Worm (Caenorhabditis elegans) whole organism, young adult: ENCODE measurements around the gene Y57E12AL.2.

Source experiments
- B0035.1 ChIP-seq: sonication (generic microtip); optimal IDR thresholded peaks from 2 replicates; lab custom pipeline; 2016; ENCODE audit warnings: missing genetic modification characterization, mild to moderate bottlenecking, missing compliant biosample characterization, missing genotype, missing genetic modification reagents
- D2030.7 ChIP-seq: fragments of 200-800 bp; sonication (Bioruptor generic); IDR thresholded peaks from 2 replicates; pipeline ENCODE4 v1.3.6; 2022; ENCODE audit warnings: missing genetic modification reagents, missing genetic modification characterization, missing compliant biosample characterization
- K11D2.4 ChIP-seq: fragments of 200-800 bp; sonication (Bioruptor generic); IDR thresholded peaks from 2 replicates; pipeline ENCODE4 v1.3.6; 2022; ENCODE audit warnings: missing genetic modification reagents, missing genetic modification characterization, missing compliant biosample characterization
- K12H6.12 ChIP-seq: fragments of 200-800 bp; sonication (Bioruptor generic); optimal IDR thresholded peaks from 2 replicates; lab custom pipeline; 2018; ENCODE audit warnings: mild to moderate bottlenecking, missing genetic modification characterization, missing compliant biosample characterization
- Y53G8AR.9 ChIP-seq: fragments of 200-800 bp; sonication (Bioruptor generic); conservative IDR thresholded peaks from 2 replicates; pipeline ENCODE4 v1.3.6; 2022; ENCODE audit warnings: missing genetic modification reagents, missing genetic modification characterization, missing compliant biosample characterization
- ZK185.1 ChIP-seq: sonication (generic microtip); optimal IDR thresholded peaks from 2 replicates; lab custom pipeline; 2016; ENCODE audit warnings: mild to moderate bottlenecking, missing genetic modification characterization, missing compliant biosample characterization; ENCODE audit not compliant: poor library complexity, severe bottlenecking
- atf-7 ChIP-seq: sonication (generic microtip); optimal IDR thresholded peaks from 2 replicates; lab custom pipeline; 2017; ENCODE audit warnings: mild to moderate bottlenecking, missing genetic modification characterization, missing compliant biosample characterization
- attf-3 ChIP-seq: fragments of 200-800 bp; sonication (Bioruptor generic); conservative IDR thresholded peaks from 2 replicates; pipeline ENCODE4 v1.3.6; 2022; ENCODE audit warnings: missing genetic modification reagents, missing genetic modification characterization, missing compliant biosample characterization
- cebp-2 ChIP-seq: fragments of 200-800 bp; sonication (Bioruptor generic); IDR thresholded peaks from 2 replicates; pipeline ENCODE4 v1.3.6; 2022; ENCODE audit warnings: missing genetic modification characterization, missing compliant biosample characterization
- chd-7 ChIP-seq: sonication (generic microtip); optimal IDR thresholded peaks from 2 replicates; lab custom pipeline; 2016; ENCODE audit warnings: mild to moderate bottlenecking, missing genetic modification characterization, moderate library complexity, missing compliant biosample characterization
- die-1 ChIP-seq: sonication (generic microtip); optimal IDR thresholded peaks from 2 replicates; lab custom pipeline; 2016; ENCODE audit warnings: missing genotype, mild to moderate bottlenecking, missing genetic modification characterization, missing compliant biosample characterization
- dox-1 ChIP-seq: fragments of 200-800 bp; sonication (Bioruptor generic); IDR thresholded peaks from 2 replicates; pipeline ENCODE4 v1.3.6; 2022; ENCODE audit warnings: missing genetic modification reagents, missing genetic modification characterization, missing compliant biosample characterization
- dpl-1 ChIP-seq: fragments of 150-350 bp; optimal IDR thresholded peaks from 2 replicates; lab custom pipeline; 2014; ENCODE audit warnings: missing biosample characterization, missing genetic modification reagents, missing genetic modification characterization
- efl-1 ChIP-seq: fragments of 150-350 bp; optimal IDR thresholded peaks from 2 replicates; lab custom pipeline; 2014; ENCODE audit warnings: missing biosample characterization, missing genetic modification reagents, missing genetic modification characterization
- egl-18 ChIP-seq: fragments of 200-800 bp; sonication (Bioruptor generic); IDR thresholded peaks from 2 replicates; pipeline ENCODE4 v1.3.6; 2022; ENCODE audit warnings: missing genetic modification reagents, missing genetic modification characterization, missing compliant biosample characterization
- egl-44 ChIP-seq: fragments of 200-800 bp; sonication (Bioruptor generic); IDR thresholded peaks from 2 replicates; pipeline ENCODE4 v1.3.6; 2022; ENCODE audit warnings: missing genetic modification reagents, missing genetic modification characterization, missing compliant biosample characterization
- ekl-4 ChIP-seq: fragments of 200-800 bp; sonication (Bioruptor generic); IDR thresholded peaks from 2 replicates; pipeline ENCODE4 v1.3.6; 2022; ENCODE audit warnings: missing genetic modification reagents, missing genetic modification characterization, missing compliant biosample characterization
- hmg-1.2 ChIP-seq: fragments of 200-800 bp; sonication (Bioruptor generic); IDR thresholded peaks from 2 replicates; pipeline ENCODE4 v1.3.6; 2022; ENCODE audit warnings: missing genetic modification reagents, missing genetic modification characterization, missing compliant biosample characterization
- hsf-1 ChIP-seq: fragments of 200-800 bp; sonication (Bioruptor generic); IDR thresholded peaks from 2 replicates; pipeline ENCODE4 v1.3.6; 2022; ENCODE audit warnings: missing genetic modification reagents, missing genetic modification characterization, missing compliant biosample characterization
- let-607 ChIP-seq, 2 experiments: fragments of 200-800 bp in 1 of 2; sonication (Bioruptor generic) in 1 of 2; sonication (generic microtip) in 1 of 2; optimal IDR thresholded peaks; 2 replicates each; lab custom pipeline; 2016 to 2018; ENCODE audit warnings: mild to moderate bottlenecking in 2 of 2, missing compliant biosample characterization in 2 of 2, missing genetic modification characterization in 2 of 2, moderate library complexity in 2 of 2, missing genotype in 1 of 2
- madf-6 ChIP-seq: fragments of 200-800 bp; sonication (Bioruptor generic); IDR thresholded peaks from 2 replicates; pipeline ENCODE4 v1.3.6; 2022; ENCODE audit warnings: missing genetic modification reagents, missing genetic modification characterization, missing compliant biosample characterization
- nfyb-1 ChIP-seq: fragments of 200-800 bp; sonication (Bioruptor generic); IDR thresholded peaks from 2 replicates; pipeline ENCODE4 v1.3.6; 2022; ENCODE audit warnings: missing genetic modification reagents, missing genetic modification characterization, missing compliant biosample characterization
- nhr-179 ChIP-seq: sonication (generic microtip); optimal IDR thresholded peaks from 2 replicates; lab custom pipeline; 2016; ENCODE audit warnings: mild to moderate bottlenecking, missing genetic modification characterization, missing compliant biosample characterization
- pbrm-1 ChIP-seq: fragments of 200-800 bp; sonication (Bioruptor generic); IDR thresholded peaks from 2 replicates; pipeline ENCODE4 v1.3.6; 2022; ENCODE audit warnings: missing genetic modification reagents, missing genetic modification characterization, missing compliant biosample characterization
- sea-2 ChIP-seq: fragments of 200-800 bp; sonication (Bioruptor generic); IDR thresholded peaks from 2 replicates; pipeline ENCODE4 v1.3.6; 2022; ENCODE audit warnings: missing genetic modification characterization, missing compliant biosample characterization
- snpc-1.1 ChIP-seq: sonication (generic microtip); optimal IDR thresholded peaks from 2 replicates; lab custom pipeline; 2017; ENCODE audit warnings: missing genetic modification characterization, mild to moderate bottlenecking, missing compliant biosample characterization, antibody characterized with exemption, moderate library complexity, missing genotype, missing genetic modification reagents; ENCODE audit not compliant: insufficient read depth
- snpc-3.4 ChIP-seq: sonication (generic microtip); optimal IDR thresholded peaks from 2 replicates; lab custom pipeline; 2017; ENCODE audit warnings: missing genetic modification characterization, mild to moderate bottlenecking, missing compliant biosample characterization, antibody characterized with exemption, moderate library complexity, missing genotype, missing genetic modification reagents
- snpc-4 ChIP-seq, 5 experiments: fragments of 150-350 bp in 1 of 5; sonication (generic microtip) in 4 of 5; optimal IDR thresholded peaks; 2 replicates each; lab custom pipeline; 2014 to 2018; ENCODE audit warnings: missing genetic modification characterization in 5 of 5, missing biosample characterization in 3 of 5, antibody characterized with exemption in 2 of 5, mild to moderate bottlenecking in 2 of 5, missing compliant biosample characterization in 2 of 5, missing genotype in 2 of 5, moderate library complexity in 2 of 5, missing genetic modification reagents in 1 of 5
- tlf-1 ChIP-seq: fragments of 200-800 bp; sonication (Bioruptor generic); optimal IDR thresholded peaks from 2 replicates; lab custom pipeline; 2018; ENCODE audit warnings: mild to moderate bottlenecking, missing genetic modification characterization, missing compliant biosample characterization
- unc-130 ChIP-seq: sonication (generic microtip); optimal IDR thresholded peaks from 2 replicates; lab custom pipeline; 2016; ENCODE audit warnings: missing genetic modification reagents, missing genetic modification characterization, missing compliant biosample characterization
- xnd-1 ChIP-seq: sonication (generic microtip); optimal IDR thresholded peaks from 2 replicates; lab custom pipeline; 2016; ENCODE audit warnings: missing genotype, missing genetic modification reagents, missing genetic modification characterization, missing compliant biosample characterization
- ztf-25 ChIP-seq: fragments of 200-800 bp; sonication (Bioruptor generic); IDR thresholded peaks from 2 replicates; pipeline ENCODE4 v1.3.6; 2022; ENCODE audit warnings: missing genetic modification reagents, missing genetic modification characterization, missing compliant biosample characterization

The Y57E12AL.2 gene

ce11 chrV:7060396-7060795, 2.5 kb downstream of the Y57E12AL.2 start, which contains the start of the genes Y57E12AL.6 and Y57E12AL.1 (continued):
- no peak for TF ChIP-seq B0035.1 (tag; lab: Kevin White, UChicago)
- TF ChIP-seq nfyb-1 (GFP tag; lab: Robert Waterston, UW), result 0 out of 2 replicates have a peak, but pooled peaks have one; percentile 38
- TF ChIP-seq attf-3 (GFP tag; lab: Robert Waterston, UW), result peak; percentile 51; the same call in 1 of the 2 replicates
- peak; percentile 45; the same call in 1 of the 2 replicates for TF ChIP-seq ekl-4 (GFP tag; lab: Robert Waterston, UW)
- TF ChIP-seq ZK185.1 (tag; lab: Kevin White, UChicago), result peak; percentile 78
- peak; percentile 52 for TF ChIP-seq K12H6.12 (tag; lab: Kevin White, UChicago)
- TF ChIP-seq die-1 (tag; lab: Kevin White, UChicago), result peak; percentile 44
- no peak for TF ChIP-seq hsf-1 (GFP tag; lab: Robert Waterston, UW)
- TF ChIP-seq tlf-1, result peak; percentile 59
- peak; percentile 33 to 82 for TF ChIP-seq let-607 (tag; optimal IDR thresholded peaks at IDR 0.05; lab: Kevin White, UChicago)
- peak; percentile 65 for TF ChIP-seq D2030.7 (GFP tag; lab: Robert Waterston, UW)

ce11 chrV:7062790-7063189, 4.9 kb downstream of the Y57E12AL.2 start, which contains the start of gene tmem-258:
Gene tmem-258 (plus strand): TSS chrV:7063174.
- TF ChIP-seq madf-6 (GFP tag; lab: Robert Waterston, UW) (peak; percentile 36), snpc-3.4 (tag; lab: Kevin White, UChicago) (peak; percentile 43), snpc-4 (GFP tag; optimal IDR thresholded peaks at IDR 0.05; lab: Kevin White, UChicago) (peak; percentile 82), snpc-4 (tag; optimal IDR thresholded peaks at IDR 0.05; lab: Kevin White, UChicago) (peak in 3 of 4 experiments; percentile 88 to 95 (median 94)), snpc-1.1 (peak; percentile 88), hmg-1.2 (GFP tag; lab: Robert Waterston, UW) (peak; percentile 43), ekl-4 (GFP tag; lab: Robert Waterston, UW) (peak; percentile 5; the same call in 1 of the 2 replicates)

ce11 chrV:7065226-7065625, 7.3 kb downstream of the Y57E12AL.2 start, which contains the start of gene Y57E12AR.1:
Gene Y57E12AR.1 (minus strand): TSS chrV:7065326.
- TF ChIP-seq madf-6 (GFP tag; lab: Robert Waterston, UW) (no peak), efl-1 (GFP tag; lab: Kevin White, UChicago) (no peak), hsf-1 (GFP tag; lab: Robert Waterston, UW) (no peak), hmg-1.2 (GFP tag; lab: Robert Waterston, UW) (no peak), xnd-1 (tag; lab: Kevin White, UChicago) (no peak), dox-1 (no peak), egl-44 (GFP tag; lab: Robert Waterston, UW) (no peak), Y53G8AR.9 (GFP tag; lab: Robert Waterston, UW) (no peak), dpl-1 (GFP tag; lab: Kevin White, UChicago) (no peak), unc-130 (GFP tag; lab: Kevin White, UChicago) (no peak), ztf-25 (GFP tag; lab: Robert Waterston, UW) (no peak), egl-18 (no peak), atf-7 (tag; lab: Kevin White, UChicago) (no peak), sea-2 (GFP tag; lab: Robert Waterston, UW) (no peak), K11D2.4 (GFP tag; lab: Robert Waterston, UW) (no peak), nhr-179 (tag; lab: Kevin White, UChicago) (no peak), chd-7 (tag; lab: Kevin White, UChicago) (no peak), cebp-2 (GFP tag; lab: Robert Waterston, UW) (no peak), pbrm-1 (GFP tag; lab: Robert Waterston, UW) (no peak)
